Fruit fly (Drosophila melanogaster): ENCODE measurements around the gene NHP2.

dm6 chr3L:14782626-14783362 lies 19.2 kb downstream of the NHP2 start:
- no peak for TF ChIP-seq ttk (GFP tag; IDR thresholded peaks at IDR 0.05)
- TF ChIP-seq HLH3B (GFP tag; IDR thresholded peaks at IDR 0.05) = no peak
- TF ChIP-seq ap (GFP tag; IDR thresholded peaks at IDR 0.05) = no peak
- no peak for TF ChIP-seq odd (GFP tag; optimal IDR thresholded peaks at IDR 0.05)
- TF ChIP-seq Nf-YB (GFP tag; optimal IDR thresholded peaks at IDR 0.05) = no peak
- TF ChIP-seq Hey (tag; optimal IDR thresholded peaks at IDR 0.05) = no peak
- TF ChIP-seq Gug (GFP tag; IDR thresholded peaks at IDR 0.05) = no peak
- no peak for TF ChIP-seq schlank (tag; optimal IDR thresholded peaks at IDR 0.05)
- TF ChIP-seq CG8478 (optimal IDR thresholded peaks at IDR 0.05) = no peak
- TF ChIP-seq Lpt (GFP tag; optimal IDR thresholded peaks at IDR 0.05) = no peak
- no peak for TF ChIP-seq Asciz (GFP tag; optimal IDR thresholded peaks at IDR 0.05)

All from whole organism, embryonic.